Fruit fly (Drosophila melanogaster) whole organism, prepupa: ENCODE data around the gene CG42749.
A peak's percentile ranks its signal among the peaks of the same experiment; 100 is the strongest.

Experiments
- CG11762 ChIP-seq: fragments of 200-800 bp; sonication (Bioruptor generic); optimal IDR thresholded peaks from 3 replicates; lab custom pipeline; 2016; ENCODE audit warnings: missing biosample characterization, missing genetic modification characterization; ENCODE audit not compliant: insufficient read depth
- CG11902 ChIP-seq: fragments of 200-800 bp; sonication (Bioruptor generic); optimal IDR thresholded peaks from 3 replicates; lab custom pipeline; 2016; ENCODE audit warnings: missing biosample characterization, missing genetic modification characterization
- CG15336 ChIP-seq: fragments of 200-800 bp; sonication (Bioruptor generic); IDR thresholded peaks from 2 replicates; pipeline ENCODE4 v1.3.6; 2022; ENCODE audit warnings: missing biosample characterization, missing genetic modification characterization
- CG1621 ChIP-seq: fragments of 200-800 bp; sonication (Bioruptor generic); optimal IDR thresholded peaks from 3 replicates; lab custom pipeline; 2018; ENCODE audit warnings: missing biosample characterization, mild to moderate bottlenecking, missing genetic modification characterization
- CG16779 ChIP-seq: fragments of 200-800 bp; sonication (Bioruptor generic); optimal IDR thresholded peaks from 3 replicates; lab custom pipeline; 2017; ENCODE audit warnings: missing biosample characterization, mild to moderate bottlenecking, missing genetic modification characterization
- CG3032 ChIP-seq: fragments of 200-800 bp; optimal IDR thresholded peaks from 2 replicates; lab custom pipeline; 2019; ENCODE audit warnings: missing biosample characterization, mild to moderate bottlenecking, missing genetic modification characterization, moderate library complexity
- CG31627 ChIP-seq: fragments of 200-800 bp; sonication (Bioruptor generic); optimal IDR thresholded peaks from 3 replicates; lab custom pipeline; 2016; ENCODE audit warnings: missing biosample characterization, missing genetic modification characterization
- CG32006 ChIP-seq: fragments of 200-800 bp; sonication (Bioruptor generic); optimal IDR thresholded peaks from 3 replicates; lab custom pipeline; 2017; ENCODE audit warnings: missing biosample characterization, mild to moderate bottlenecking, missing genetic modification characterization
- CG34406 ChIP-seq: fragments of 200-800 bp; sonication (Bioruptor generic); optimal IDR thresholded peaks from 3 replicates; lab custom pipeline; 2016; ENCODE audit warnings: missing biosample characterization, missing genetic modification characterization
- CG3919 ChIP-seq: fragments of 200-800 bp; sonication (Bioruptor generic); optimal IDR thresholded peaks from 3 replicates; lab custom pipeline; 2016; ENCODE audit warnings: missing biosample characterization, missing genetic modification characterization
- CG6163 ChIP-seq: fragments of 200-800 bp; sonication (Bioruptor generic); IDR thresholded peaks from 3 replicates; pipeline ENCODE4 v1.3.6; 2022; ENCODE audit warnings: missing biosample characterization, missing genetic modification characterization
- CG6276 ChIP-seq: fragments of 200-800 bp; sonication (Bioruptor generic); optimal IDR thresholded peaks from 2 replicates; lab custom pipeline; 2017; ENCODE audit warnings: missing biosample characterization, mild to moderate bottlenecking, missing genetic modification characterization
- CG6792 ChIP-seq: fragments of 200-800 bp; sonication (Bioruptor generic); optimal IDR thresholded peaks from 3 replicates; lab custom pipeline; 2016; ENCODE audit warnings: missing biosample characterization, missing genetic modification characterization
- CG6808 ChIP-seq: fragments of 200-800 bp; sonication (Bioruptor generic); optimal IDR thresholded peaks from 3 replicates; lab custom pipeline; 2017; ENCODE audit warnings: missing biosample characterization, missing genetic modification characterization, mild to moderate bottlenecking, moderate library complexity, missing genetic modification reagents
- CG6854 ChIP-seq: fragments of 200-800 bp; sonication (Bioruptor generic); optimal IDR thresholded peaks from 2 replicates; lab custom pipeline; 2017; ENCODE audit warnings: missing biosample characterization, mild to moderate bottlenecking, missing genetic modification characterization
- CG7368 ChIP-seq: fragments of 200-800 bp; sonication (Bioruptor generic); optimal IDR thresholded peaks from 3 replicates; lab custom pipeline; 2016; ENCODE audit warnings: missing biosample characterization, missing genetic modification characterization
- CG8119 ChIP-seq: fragments of 200-800 bp; sonication (Bioruptor generic); IDR thresholded peaks from 3 replicates; pipeline ENCODE4 v1.3.6; 2022; ENCODE audit warnings: missing biosample characterization, missing genetic modification characterization
- CG8319 ChIP-seq: fragments of 200-800 bp; sonication (Bioruptor generic); optimal IDR thresholded peaks from 3 replicates; lab custom pipeline; 2016; ENCODE audit warnings: missing biosample characterization, missing genetic modification characterization
- CG8632 ChIP-seq: fragments of 200-800 bp; sonication (Bioruptor generic); optimal IDR thresholded peaks from 3 replicates; lab custom pipeline; 2016; ENCODE audit warnings: missing biosample characterization, missing genetic modification characterization
- CG9139 ChIP-seq: fragments of 200-800 bp; sonication (Bioruptor generic); optimal IDR thresholded peaks from 3 replicates; lab custom pipeline; 2017; ENCODE audit warnings: missing biosample characterization, mild to moderate bottlenecking, missing genetic modification characterization
- Eip75B ChIP-seq: fragments of 200-800 bp; sonication (Bioruptor generic); optimal IDR thresholded peaks from 3 replicates; lab custom pipeline; 2016; ENCODE audit warnings: missing biosample characterization, missing genetic modification characterization
- Eip78C ChIP-seq: fragments of 200-800 bp; sonication (Bioruptor generic); peaks from one replicate; lab custom pipeline; 2016; ENCODE audit warnings: missing biosample characterization, missing genetic modification characterization
- Eip93F ChIP-seq: fragments of 200-800 bp; sonication (Bioruptor generic); optimal IDR thresholded peaks from 2 replicates; lab custom pipeline; 2016; ENCODE audit warnings: missing biosample characterization, mild to moderate bottlenecking, missing genetic modification characterization
- Ets21C ChIP-seq: fragments of 200-800 bp; sonication (Bioruptor generic); optimal IDR thresholded peaks from 3 replicates; lab custom pipeline; 2016; ENCODE audit warnings: missing biosample characterization, missing genetic modification characterization
- Ets96B ChIP-seq: fragments of 200-800 bp; optimal IDR thresholded peaks from 2 replicates; lab custom pipeline; 2019; ENCODE audit warnings: missing biosample characterization, mild to moderate bottlenecking, missing genetic modification characterization, moderate library complexity
- Hr39 ChIP-seq: fragments of 200-800 bp; sonication (Bioruptor generic); optimal IDR thresholded peaks from 2 replicates; lab custom pipeline; 2016; ENCODE audit warnings: missing biosample characterization, missing genetic modification characterization
- Hr4 ChIP-seq: fragments of 200-800 bp; sonication (Bioruptor generic); optimal IDR thresholded peaks from 3 replicates; lab custom pipeline; 2016; ENCODE audit warnings: missing biosample characterization, missing genetic modification characterization
- Lpt ChIP-seq: fragments of 200-800 bp; sonication (Bioruptor generic); optimal IDR thresholded peaks from 3 replicates; lab custom pipeline; 2016; ENCODE audit warnings: missing biosample characterization, missing genetic modification characterization
- OdsH ChIP-seq: fragments of 200-800 bp; sonication (Bioruptor generic); optimal IDR thresholded peaks from 3 replicates; lab custom pipeline; 2016; ENCODE audit warnings: missing biosample characterization, missing genetic modification characterization
- Sox14 ChIP-seq: fragments of 200-800 bp; sonication (Bioruptor generic); optimal IDR thresholded peaks from 3 replicates; lab custom pipeline; 2016; ENCODE audit warnings: missing biosample characterization, missing genetic modification characterization
- Sox15 ChIP-seq: fragments of 200-800 bp; sonication (Bioruptor generic); optimal IDR thresholded peaks from 3 replicates; lab custom pipeline; 2016; ENCODE audit warnings: missing biosample characterization, missing genetic modification characterization
- achi ChIP-seq: fragments of 200-800 bp; sonication (Bioruptor generic); optimal IDR thresholded peaks from 3 replicates; lab custom pipeline; 2016; ENCODE audit warnings: missing biosample characterization, missing genetic modification characterization
- acj6 ChIP-seq: fragments of 200-800 bp; sonication (Bioruptor generic); optimal IDR thresholded peaks from 3 replicates; lab custom pipeline; 2016; ENCODE audit warnings: missing biosample characterization, missing genetic modification characterization
- cyc ChIP-seq: fragments of 200-800 bp; sonication (Bioruptor generic); optimal IDR thresholded peaks from 3 replicates; lab custom pipeline; 2016; ENCODE audit warnings: missing biosample characterization, missing genetic modification characterization
- dac ChIP-seq: fragments of 200-800 bp; sonication (Bioruptor generic); optimal IDR thresholded peaks from 2 replicates; lab custom pipeline; 2017; ENCODE audit warnings: missing biosample characterization, mild to moderate bottlenecking, missing genetic modification characterization
- dsx ChIP-seq: fragments of 200-800 bp; optimal IDR thresholded peaks from 3 replicates; lab custom pipeline; 2019; ENCODE audit warnings: missing biosample characterization, mild to moderate bottlenecking, missing genetic modification characterization, moderate library complexity; ENCODE audit not compliant: poor library complexity, severe bottlenecking
- eg ChIP-seq: fragments of 200-800 bp; sonication (Bioruptor generic); IDR thresholded peaks from 3 replicates; pipeline ENCODE4 v1.3.6; 2022; ENCODE audit warnings: missing biosample characterization, missing genetic modification characterization
- esn ChIP-seq: fragments of 200-800 bp; sonication (Bioruptor generic); optimal IDR thresholded peaks from 2 replicates; lab custom pipeline; 2016; ENCODE audit warnings: missing biosample characterization, mild to moderate bottlenecking, missing genetic modification characterization, moderate library complexity
- fkh ChIP-seq: fragments of 200-800 bp; sonication (Bioruptor generic); optimal IDR thresholded peaks from 3 replicates; lab custom pipeline; 2017; ENCODE audit warnings: missing biosample characterization, mild to moderate bottlenecking, missing genetic modification characterization, moderate library complexity
- net ChIP-seq: fragments of 200-800 bp; sonication (Bioruptor generic); optimal IDR thresholded peaks from 3 replicates; lab custom pipeline; 2016; ENCODE audit warnings: missing biosample characterization, missing genetic modification characterization
- salr ChIP-seq, 2 experiments: fragments of 200-800 bp; sonication (Bioruptor generic); optimal IDR thresholded peaks; 3 replicates each; lab custom pipeline; 2016 to 2018; ENCODE audit warnings: missing biosample characterization in 2 of 2, missing genetic modification characterization in 2 of 2, mild to moderate bottlenecking in 1 of 2
- spab ChIP-seq: fragments of 200-800 bp; sonication (Bioruptor generic); optimal IDR thresholded peaks from 2 replicates; lab custom pipeline; 2017; ENCODE audit warnings: missing biosample characterization, mild to moderate bottlenecking, missing genetic modification characterization, missing genetic modification reagents
- ss ChIP-seq, 2 experiments: fragments of 200-800 bp; sonication (Bioruptor generic); optimal IDR thresholded peaks; 2 replicates in 1 of 2; 3 replicates in 1 of 2; lab custom pipeline; 2017 to 2018; ENCODE audit warnings: mild to moderate bottlenecking in 2 of 2, missing biosample characterization in 2 of 2, missing genetic modification characterization in 2 of 2, moderate library complexity in 1 of 2
- svp ChIP-seq: fragments of 200-800 bp; sonication (Bioruptor generic); peaks from one replicate; lab custom pipeline; 2016; ENCODE audit warnings: missing biosample characterization, missing genetic modification characterization
- vri ChIP-seq: fragments of 200-800 bp; sonication (Bioruptor generic); optimal IDR thresholded peaks from 3 replicates; lab custom pipeline; 2016; ENCODE audit warnings: missing biosample characterization, mild to moderate bottlenecking, missing genetic modification characterization

Gene CG42749

DNA sequence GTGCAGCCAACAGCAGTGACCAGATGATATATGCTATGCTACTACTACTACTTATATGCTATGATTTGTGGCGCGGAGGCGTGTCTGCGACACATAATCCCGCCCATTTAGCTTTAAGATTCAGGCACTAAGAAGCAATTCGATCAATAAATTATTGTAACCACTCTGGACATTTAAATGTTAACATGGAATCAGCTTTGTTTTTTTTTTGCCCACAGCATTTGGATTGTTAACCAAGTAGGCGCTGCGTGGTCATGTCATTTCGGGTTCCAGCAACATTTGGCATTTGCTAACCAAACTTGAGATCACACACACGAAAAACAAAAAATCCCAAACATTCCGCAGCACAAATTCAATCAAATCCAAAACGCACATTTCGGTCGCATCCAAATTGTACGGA is 17.1 kb downstream of the CG42749 start, which contains the start of gene CG4198:
CG4198 (plus strand) TSS at position 301 of the 400 bp plus-strand sequence.
- no peak for TF ChIP-seq CG8632 (GFP tag; lab: Kevin White, UChicago)
- TF ChIP-seq CG3032 (tag; lab: Kevin White, UChicago): no peak
- no peak for TF ChIP-seq achi
- no peak for TF ChIP-seq vri (GFP tag; lab: Kevin White, UChicago)
- no peak for TF ChIP-seq CG32006 (GFP tag; lab: Kevin White, UChicago)
- TF ChIP-seq eg (GFP tag; lab: Robert Waterston, UW): no peak
- no peak for TF ChIP-seq OdsH
- no peak for TF ChIP-seq spab (GFP tag; lab: Kevin White, UChicago)
- TF ChIP-seq CG31627 (GFP tag; lab: Kevin White, UChicago): no peak
- TF ChIP-seq CG11902 (GFP tag; lab: Kevin White, UChicago): no peak
- TF ChIP-seq Lpt (GFP tag; lab: Kevin White, UChicago): no peak
- no peak for TF ChIP-seq net (GFP tag; lab: Kevin White, UChicago)
- TF ChIP-seq CG7368 (GFP tag; lab: Kevin White, UChicago): no peak
- TF ChIP-seq Ets96B (tag; lab: Kevin White, UChicago): no peak
- TF ChIP-seq Hr4: no peak
- no peak for TF ChIP-seq dsx
- no peak for TF ChIP-seq CG6276 (GFP tag; lab: Kevin White, UChicago)
- TF ChIP-seq cyc (GFP tag; lab: Kevin White, UChicago): no peak
- TF ChIP-seq CG3919 (GFP tag; lab: Kevin White, UChicago): no peak
- TF ChIP-seq CG6808 (GFP tag; lab: Kevin White, UChicago): no peak

DNA sequence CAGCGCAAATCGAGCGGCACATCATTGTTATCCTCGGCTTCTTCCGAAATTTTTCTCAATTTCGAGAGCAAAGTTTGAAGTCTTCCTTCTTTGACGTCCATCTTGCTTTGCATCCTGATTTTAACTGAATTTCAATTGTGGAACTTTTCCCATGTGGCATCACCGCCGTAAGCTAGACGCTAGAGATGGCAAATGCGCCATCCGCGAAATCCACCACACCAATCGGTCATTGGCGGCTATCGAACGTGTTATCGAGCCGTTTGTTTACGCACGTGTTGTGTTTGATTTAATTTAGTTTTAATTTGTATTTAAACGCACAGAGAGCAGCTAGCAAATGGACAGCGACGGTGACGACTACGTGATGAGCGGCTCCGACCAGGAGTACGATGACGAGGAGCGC is 21.3 kb downstream of the CG42749 start, which contains the start of the genes CG15930 and Sas10:
CG15930 (minus strand) TSS at position 126 of the 400 bp plus-strand sequence.
Sas10 (plus strand) TSS at position 240 of the 400 bp plus-strand sequence.
- TF ChIP-seq Lpt (GFP tag; lab: Kevin White, UChicago): no peak
- TF ChIP-seq Eip78C (GFP tag; lab: Kevin White, UChicago): peak; percentile 34
- TF ChIP-seq CG1621: peak; percentile 10
- no peak for TF ChIP-seq Hr39 (GFP tag; lab: Kevin White, UChicago)
- TF ChIP-seq CG15336: no peak
- no peak for TF ChIP-seq dac (GFP tag; lab: Kevin White, UChicago)
- no peak for TF ChIP-seq fkh (GFP tag; lab: Kevin White, UChicago)
- no peak for TF ChIP-seq dsx
- peak; percentile 48 for TF ChIP-seq CG3032 (tag; lab: Kevin White, UChicago)
- no peak for TF ChIP-seq Sox14
- TF ChIP-seq, all 60 proteins: peak for 3

dm6 chrX:5322459-5322883 is 26.6 kb downstream of the CG42749 start, which contains the start of gene Rnp4F:
Rnp4F (minus strand) TSS chrX:5322696.
- TF ChIP-seq CG15336 (peak; percentile 61; the same call in 1 of the 2 replicates), Lpt (GFP tag; lab: Kevin White, UChicago) (peak; percentile 72), vri (GFP tag; lab: Kevin White, UChicago) (no peak), esn (GFP tag; lab: Kevin White, UChicago) (peak; percentile 73), ss (GFP tag; optimal IDR thresholded peaks at IDR 0.05; lab: Kevin White, UChicago) (peak in 1 of 2 experiments; percentile 59), fkh (GFP tag; lab: Kevin White, UChicago) (no peak), CG8632 (GFP tag; lab: Kevin White, UChicago) (peak; percentile 70), CG11762 (GFP tag; lab: Kevin White, UChicago) (peak; percentile 37), CG1621 (peak; percentile 39), CG8319 (GFP tag; lab: Kevin White, UChicago) (peak; percentile 41), CG34406 (GFP tag; lab: Kevin White, UChicago) (peak; percentile 55), CG11902 (GFP tag; lab: Kevin White, UChicago) (peak; percentile 73), CG31627 (GFP tag; lab: Kevin White, UChicago) (peak; percentile 83), CG6276 (GFP tag; lab: Kevin White, UChicago) (no peak), salr (GFP tag; optimal IDR thresholded peaks at IDR 0.05; lab: Kevin White, UChicago) (peak; percentile 24 to 67), Ets21C (peak; percentile 74), Hr39 (GFP tag; lab: Kevin White, UChicago) (peak; percentile 84), CG6854 (GFP tag; lab: Kevin White, UChicago) (peak; percentile 64), Eip75B (GFP tag; lab: Kevin White, UChicago) (no peak), Eip93F (GFP tag; lab: Kevin White, UChicago) (no peak), dac (GFP tag; lab: Kevin White, UChicago) (peak; percentile 72), CG6163 (GFP tag; lab: Robert Waterston, UW) (no peak; the same call in 1 of the 3 replicates), CG6808 (GFP tag; lab: Kevin White, UChicago) (no peak), CG6792 (GFP tag; lab: Kevin White, UChicago) (peak; percentile 61), Eip78C (GFP tag; lab: Kevin White, UChicago) (peak; percentile 85), acj6 (GFP tag; lab: Kevin White, UChicago) (peak; percentile 76), Hr4 (no peak), svp (no peak), CG9139 (GFP tag; lab: Kevin White, UChicago) (no peak), CG8119 (GFP tag; lab: Robert Waterston, UW) (peak; percentile 73; the same call in 2 of the 3 replicates), CG16779 (tag; lab: Kevin White, UChicago) (no peak), spab (GFP tag; lab: Kevin White, UChicago) (no peak), Sox15 (peak; percentile 62), achi (no peak)
